Worm (Caenorhabditis elegans) whole organism, midembryonic: Measurements from ENCODE around the gene C16C8.26.

Source experiments
- T22C8.4 ChIP-seq: fragments of 200-800 bp; sonication (Bioruptor generic); IDR thresholded peaks from 2 replicates; pipeline ENCODE4 v1.3.6; 2022; ENCODE audit warnings: missing genetic modification characterization, missing compliant biosample characterization
- cog-1 ChIP-seq: sonication (generic microtip); optimal IDR thresholded peaks from 2 replicates; lab custom pipeline; 2016; ENCODE audit warnings: missing genetic modification characterization, missing compliant biosample characterization
- flt-1 ChIP-seq: fragments of 200-800 bp; sonication (Bioruptor generic); IDR thresholded peaks from 2 replicates; pipeline ENCODE4 v1.3.6; 2022; ENCODE audit warnings: missing genetic modification characterization, missing compliant biosample characterization
- klf-2 ChIP-seq: fragments of 200-800 bp; sonication (Bioruptor generic); conservative IDR thresholded peaks from 2 replicates; pipeline ENCODE4 v1.3.6; 2022; ENCODE audit warnings: missing genetic modification reagents, missing genetic modification characterization, missing compliant biosample characterization
- med-1 ChIP-seq: sonication (generic microtip); optimal IDR thresholded peaks from 2 replicates; lab custom pipeline; 2017; ENCODE audit warnings: missing genetic modification characterization, mild to moderate bottlenecking, missing compliant biosample characterization, antibody characterized with exemption, missing genetic modification reagents; ENCODE audit not compliant: insufficient read depth
- ref-1 ChIP-seq: fragments of 200-800 bp; sonication (Bioruptor generic); conservative IDR thresholded peaks from 2 replicates; pipeline ENCODE4 v1.3.6; 2022; ENCODE audit warnings: missing genetic modification reagents, missing genetic modification characterization, missing compliant biosample characterization
- tab-1 ChIP-seq: fragments of 200-800 bp; sonication (Bioruptor generic); IDR thresholded peaks from 2 replicates; pipeline ENCODE4 v1.3.6; 2022; ENCODE audit warnings: missing genetic modification characterization, missing compliant biosample characterization
- ztf-23 ChIP-seq: fragments of 200-800 bp; sonication (Bioruptor generic); IDR thresholded peaks from 2 replicates; pipeline ENCODE4 v1.3.6; 2022; ENCODE audit warnings: missing genetic modification reagents, missing genetic modification characterization, missing compliant biosample characterization
- ztf-29 ChIP-seq: fragments of 200-800 bp; sonication (Bioruptor generic); IDR thresholded peaks from 2 replicates; pipeline ENCODE4 v1.3.6; 2022; ENCODE audit warnings: missing genetic modification reagents, missing genetic modification characterization, missing compliant biosample characterization

DNA sequence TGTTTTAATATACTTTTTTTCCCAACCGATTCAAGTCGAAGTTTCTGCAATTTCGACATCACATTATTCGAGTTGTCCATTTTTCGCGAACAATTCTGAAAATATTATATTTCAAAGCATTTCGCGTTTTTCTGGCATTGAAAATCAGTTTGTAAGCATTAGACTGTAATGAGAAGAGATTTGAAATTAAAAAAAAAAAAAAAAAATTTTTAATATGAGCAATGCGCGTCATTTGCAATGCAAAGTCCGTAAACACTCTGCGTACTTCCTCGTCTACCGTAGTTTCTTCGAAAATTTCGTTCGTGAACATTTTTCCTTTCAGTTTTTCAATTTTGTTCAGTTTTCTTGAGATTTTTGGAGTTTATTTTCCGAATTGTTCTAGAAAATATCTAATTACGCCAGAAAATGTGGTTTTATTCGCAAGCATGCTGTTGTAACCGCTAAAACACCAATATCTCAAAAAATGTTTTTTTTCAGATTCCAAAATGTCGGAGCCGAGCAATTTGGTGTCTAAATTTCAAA, 12.8 kb downstream of the C16C8.26 start, which contains the start of the genes C16C8.5 and C16C8.16:
- TF ChIP-seq med-1 (GFP tag; lab: Kevin White, UChicago) (no peak), ztf-29 (GFP tag; lab: Robert Waterston, UW) (no peak), flt-1 (GFP tag; lab: Robert Waterston, UW) (no peak), klf-2 (no peak), ref-1 (GFP tag; lab: Robert Waterston, UW) (no peak), cog-1 (tag; lab: Kevin White, UChicago) (no peak), T22C8.4 (GFP tag; lab: Robert Waterston, UW) (no peak), ztf-23 (GFP tag; lab: Robert Waterston, UW) (no peak), tab-1 (no peak)
